Fruit fly (Drosophila melanogaster): ENCODE measurements around the gene CG15059.

The CG15059 gene

DNA sequence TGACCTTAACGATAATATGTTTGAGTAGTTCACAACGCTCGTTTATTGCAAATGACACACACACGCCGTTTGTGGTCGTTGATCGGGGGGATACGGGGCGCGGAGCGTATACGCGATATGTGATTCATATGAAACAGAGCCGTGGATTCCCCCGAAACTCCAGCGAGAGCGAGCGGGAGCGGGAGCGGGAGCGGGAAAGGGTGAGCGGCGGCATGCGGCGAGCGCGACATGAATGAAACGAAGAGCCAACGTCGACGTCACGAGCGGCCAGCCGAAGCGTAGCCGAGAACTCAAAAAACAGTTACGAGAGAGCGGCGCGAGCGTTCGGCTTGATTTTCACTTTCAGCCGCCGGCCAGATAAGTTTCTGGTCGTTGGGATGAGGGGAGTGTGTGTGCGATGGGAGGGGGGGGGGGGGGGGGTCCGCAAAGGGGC, 23.1 kb upstream of the CG15059 start (continued):
- TF ChIP-seq CG13894 (tag; optimal IDR thresholded peaks at IDR 0.05) = no peak
- TF ChIP-seq zen (tag; optimal IDR thresholded peaks at IDR 0.05) = no peak
- TF ChIP-seq E2f1 (GFP tag; IDR thresholded peaks at IDR 0.05) = no peak
- TF ChIP-seq z (GFP tag; IDR thresholded peaks at IDR 0.05) = peak; percentile 84
- no peak for TF ChIP-seq CoRest (tag; optimal IDR thresholded peaks at IDR 0.05)
- no peak for TF ChIP-seq hbn (GFP tag; IDR thresholded peaks at IDR 0.05; ENCODE audit: partially characterized antibody)
- TF ChIP-seq Dip3 (GFP tag; optimal IDR thresholded peaks at IDR 0.05) = no peak
- TF ChIP-seq CG2875 (GFP tag; optimal IDR thresholded peaks at IDR 0.05) = no peak
- no peak for TF ChIP-seq ind (GFP tag; optimal IDR thresholded peaks at IDR 0.05)
- TF ChIP-seq Hey (tag; optimal IDR thresholded peaks at IDR 0.05) = no peak
- peak; percentile 44 for TF ChIP-seq BtbVII (GFP tag; optimal IDR thresholded peaks at IDR 0.05)
- no peak for TF ChIP-seq jigr1 (GFP tag; IDR thresholded peaks at IDR 0.05)
- TF ChIP-seq vvl (GFP tag; IDR thresholded peaks at IDR 0.05) = peak; percentile 35; the same call in 1 of the 2 replicates
- TF ChIP-seq H2.0 (GFP tag; IDR thresholded peaks at IDR 0.05) = no peak
- TF ChIP-seq ci (GFP tag; IDR thresholded peaks at IDR 0.05) = 0 out of 3 replicates have a peak, but pooled peaks have one; percentile 29
- TF ChIP-seq kay (GFP tag; optimal IDR thresholded peaks at IDR 0.05) = peak; percentile 99
- TF ChIP-seq CG17385 (GFP tag; optimal IDR thresholded peaks at IDR 0.05) = no peak
- TF ChIP-seq CG7271 (tag; optimal IDR thresholded peaks at IDR 0.05) = no peak
- TF ChIP-seq MBD-R2 (GFP tag; IDR thresholded peaks at IDR 0.05) = no peak
- TF ChIP-seq cwo (GFP tag; optimal IDR thresholded peaks at IDR 0.05) = peak; percentile 79
- no peak for TF ChIP-seq chn (GFP tag; optimal IDR thresholded peaks at IDR 0.05)
- 0 out of 2 replicates have a peak, but pooled peaks have one; percentile 52 for TF ChIP-seq rib (GFP tag; IDR thresholded peaks at IDR 0.05)
- TF ChIP-seq Dad (GFP tag; optimal IDR thresholded peaks at IDR 0.05) = no peak
- peak; percentile 33; the same call in 1 of the 2 replicates for TF ChIP-seq sna (GFP tag; IDR thresholded peaks at IDR 0.05; ENCODE audit: partially characterized antibody)
- no peak for TF ChIP-seq Hsf (GFP tag; optimal IDR thresholded peaks at IDR 0.05)
- TF ChIP-seq Stat92E (GFP tag; optimal IDR thresholded peaks at IDR 0.05) = peak in 1 of 3 experiments; percentile 3
- no peak for TF ChIP-seq fd102C (GFP tag; optimal IDR thresholded peaks at IDR 0.05)
- TF ChIP-seq nerfin-1 (tag; optimal IDR thresholded peaks at IDR 0.05) = no peak
- no peak for TF ChIP-seq pho (GFP tag; optimal IDR thresholded peaks at IDR 0.05)
- no peak for TF ChIP-seq ranshi (GFP tag; IDR thresholded peaks at IDR 0.05)
- peak; percentile 27; the same call in 1 of the 2 replicates for TF ChIP-seq Scr (GFP tag; IDR thresholded peaks at IDR 0.05; ENCODE audit: partially characterized antibody)
- peak; percentile 55; the same call in 1 of the 3 replicates for TF ChIP-seq CG6175 (GFP tag; IDR thresholded peaks at IDR 0.05)
- peak; percentile 17; the same call in 1 of the 3 replicates for TF ChIP-seq Dbx (GFP tag; IDR thresholded peaks at IDR 0.05)
- TF ChIP-seq HLH4C (GFP tag; IDR thresholded peaks at IDR 0.05; ENCODE audit: partially characterized antibody) = no peak
- TF ChIP-seq Doc2 (GFP tag; IDR thresholded peaks at IDR 0.05) = no peak

- TF ChIP-seq cwo (GFP tag; optimal IDR thresholded peaks at IDR 0.05) (peak; percentile 50), corto (GFP tag; optimal IDR thresholded peaks at IDR 0.05) (no peak), nau (GFP tag; optimal IDR thresholded peaks at IDR 0.05) (no peak), cad (GFP tag; optimal IDR thresholded peaks at IDR 0.05) (no peak), Vsx1 (GFP tag; optimal IDR thresholded peaks at IDR 0.05) (no peak)
Measured at dm6 chrX:18278706-18279105, 19.4 kb upstream of the CG15059 start.

All from whole organism, embryonic.